Fruit fly (Drosophila melanogaster) Kc167 (cell line): ENCODE measurements around the gene osk.

Source experiments
- h ChIP-seq: fragments of >200 bp; optimal IDR thresholded peaks from 3 replicates; lab custom pipeline; 2018; ENCODE audit warnings: missing external identifiers
- insv ChIP-seq: fragments of >200 bp; optimal IDR thresholded peaks from 3 replicates; lab custom pipeline; 2018; ENCODE audit warnings: missing external identifiers
- psq ChIP-seq: fragments of >200 bp; optimal IDR thresholded peaks from 2 replicates; lab custom pipeline; 2017; ENCODE audit warnings: missing external identifiers

- TF ChIP-seq psq (lab: Kevin White, UChicago) (no peak), h (lab: Kevin White, UChicago) (no peak), insv (lab: Kevin White, UChicago) (no peak)
These were observed 38.2 kb upstream of the osk start for dm6 chr3R:8896740-8897139.
